Worm (Caenorhabditis elegans) whole organism, L1 larva: Measurements from ENCODE around the gene lgc-41.

Experiments
- lin-39 ChIP-seq: fragments of 150-350 bp; optimal IDR thresholded peaks from 2 replicates; lab custom pipeline; 2014; ENCODE audit warnings: missing biosample characterization, missing genetic modification reagents, missing genetic modification characterization
- nhr-47 ChIP-seq: sonication (generic microtip); optimal IDR thresholded peaks from 2 replicates; lab custom pipeline; 2016; ENCODE audit warnings: mild to moderate bottlenecking, missing genetic modification characterization, moderate library complexity, missing compliant biosample characterization
- nhr-77 ChIP-seq: fragments of 150-350 bp; optimal IDR thresholded peaks from 2 replicates; lab custom pipeline; 2014; ENCODE audit warnings: missing biosample characterization, missing genetic modification characterization
- tlp-1 ChIP-seq: fragments of 150-350 bp; optimal IDR thresholded peaks from 2 replicates; lab custom pipeline; 2014; ENCODE audit warnings: missing biosample characterization, missing genetic modification characterization

- TF ChIP-seq tlp-1 (tag; lab: Kevin White, UChicago) (no peak), nhr-77 (no peak), lin-39 (tag; lab: Kevin White, UChicago) (no peak), nhr-47 (no peak)
Measured at ce11 chrX:10440781-10441180, 13.3 kb upstream of the lgc-41 start.
